Fruit fly (Drosophila melanogaster): ENCODE results near the gene CG43773.

- no peak for TF ChIP-seq ttk (optimal IDR thresholded peaks at IDR 0.05)
- no peak for TF ChIP-seq h (optimal IDR thresholded peaks at IDR 0.05)
- TF ChIP-seq Myc (optimal IDR thresholded peaks at IDR 0.05), result no peak
- TF ChIP-seq Sin3A (optimal IDR thresholded peaks at IDR 0.05), result no peak
- no peak for TF ChIP-seq psq (optimal IDR thresholded peaks at IDR 0.05)
- TF ChIP-seq insv (optimal IDR thresholded peaks at IDR 0.05), result no peak
Measured at dm6 chr2L:4053421-4054091, 46.1 kb downstream of the CG43773 start.
